Fruit fly (Drosophila melanogaster) whole organism: Measurements from ENCODE around the gene Vha68-1.

Source experiments
- CG8478 ChIP-seq: fragments of >200 bp; optimal IDR thresholded peaks from 2 replicates; lab custom pipeline; 2018; ENCODE audit warnings: inconsistent platforms
- pan ChIP-seq: fragments of >200 bp; optimal IDR thresholded peaks from 2 replicates; lab custom pipeline; 2017

dm6 chr2L:12969569-12969968, 34.3 kb downstream of the Vha68-1 start:
- TF ChIP-seq pan (lab: Kevin White, UChicago) (no peak), CG8478 (no peak)
